Fruit fly (Drosophila melanogaster) whole organism, embryonic: Measurements from ENCODE around the gene Bap111.
A peak's percentile ranks its signal among the peaks of the same experiment; 100 is the strongest.

Experiments
- Atf6 ChIP-seq: fragments of 200-800 bp; sonication (Bioruptor generic); IDR thresholded peaks from 2 replicates; pipeline ENCODE4 v1.3.6; 2022; ENCODE audit warnings: missing biosample characterization, missing genetic modification characterization
- BEAF-32 ChIP-seq: fragments of 200-800 bp; sonication (Bioruptor generic); optimal IDR thresholded peaks from 3 replicates; lab custom pipeline; 2017; ENCODE audit warnings: missing biosample characterization, missing genetic modification characterization, mild to moderate bottlenecking, moderate library complexity, missing genetic modification reagents
- Bteb2 ChIP-seq: fragments of 200-800 bp; sonication (Bioruptor generic); optimal IDR thresholded peaks from 2 replicates; lab custom pipeline; 2016; ENCODE audit warnings: missing biosample characterization, missing genetic modification characterization
- CG10274 ChIP-seq: fragments of 200-800 bp; sonication (Bioruptor generic); optimal IDR thresholded peaks from 3 replicates; lab custom pipeline; 2017; ENCODE audit warnings: missing biosample characterization, mild to moderate bottlenecking, missing genetic modification characterization
- CG13287 ChIP-seq: fragments of 200-800 bp; sonication (Bioruptor generic); IDR thresholded peaks from 2 replicates; pipeline ENCODE4 v1.3.6; 2022; ENCODE audit warnings: missing biosample characterization, missing genetic modification characterization; ENCODE audit not compliant: partially characterized antibody
- CG14965 ChIP-seq: fragments of 200-800 bp; sonication (Bioruptor generic); optimal IDR thresholded peaks from 2 replicates; lab custom pipeline; 2016; ENCODE audit warnings: missing biosample characterization, missing genetic modification characterization, borderline replicate concordance
- CG16779 ChIP-seq: fragments of 200-800 bp; sonication (Bioruptor generic); IDR thresholded peaks from 2 replicates; pipeline ENCODE4 v1.3.6; 2022; ENCODE audit warnings: missing biosample characterization, missing genetic modification characterization
- CG17829 ChIP-seq: fragments of 200-800 bp; optimal IDR thresholded peaks from 2 replicates; lab custom pipeline; 2019; ENCODE audit warnings: missing biosample characterization, mild to moderate bottlenecking, missing genetic modification characterization, moderate library complexity
- CG18619 ChIP-seq: fragments of 200-800 bp; sonication (Bioruptor generic); optimal IDR thresholded peaks from 3 replicates; lab custom pipeline; 2017; ENCODE audit warnings: missing biosample characterization, mild to moderate bottlenecking, missing genetic modification characterization
- CG2120 ChIP-seq: fragments of 200-800 bp; sonication (Bioruptor generic); optimal IDR thresholded peaks from 3 replicates; lab custom pipeline; 2016; ENCODE audit warnings: missing biosample characterization, missing genetic modification characterization
- CG2712 ChIP-seq: fragments of 200-800 bp; optimal IDR thresholded peaks from 3 replicates; lab custom pipeline; 2019; ENCODE audit warnings: missing biosample characterization, mild to moderate bottlenecking, missing genetic modification characterization, moderate library complexity
- CG30403 ChIP-seq: fragments of 200-800 bp; sonication (Bioruptor generic); optimal IDR thresholded peaks from 3 replicates; lab custom pipeline; 2016; ENCODE audit warnings: missing biosample characterization, missing genetic modification characterization
- CG30431 ChIP-seq: fragments of 200-800 bp; sonication (Bioruptor generic); optimal IDR thresholded peaks from 2 replicates; lab custom pipeline; 2017; ENCODE audit warnings: missing biosample characterization, missing genetic modification characterization
- CG3281 ChIP-seq: fragments of 200-800 bp; sonication (Bioruptor generic); optimal IDR thresholded peaks from 3 replicates; lab custom pipeline; 2017; ENCODE audit warnings: missing biosample characterization, mild to moderate bottlenecking, missing genetic modification characterization
- CG33213 ChIP-seq: fragments of 200-800 bp; sonication (Bioruptor generic); optimal IDR thresholded peaks from 3 replicates; lab custom pipeline; 2016; ENCODE audit warnings: missing biosample characterization, missing genetic modification characterization
- CG34376 ChIP-seq: fragments of 200-800 bp; sonication (Bioruptor generic); optimal IDR thresholded peaks from 2 replicates; lab custom pipeline; 2018; ENCODE audit warnings: missing biosample characterization, mild to moderate bottlenecking, missing genetic modification characterization
- CG43689 ChIP-seq: fragments of 200-800 bp; sonication (Bioruptor generic); IDR thresholded peaks from 2 replicates; pipeline ENCODE4 v1.3.6; 2022; ENCODE audit warnings: missing biosample characterization, missing genetic modification characterization
- CG5180 ChIP-seq: fragments of 200-800 bp; sonication (Bioruptor generic); optimal IDR thresholded peaks from 3 replicates; lab custom pipeline; 2017; ENCODE audit warnings: missing biosample characterization, missing genetic modification characterization, mild to moderate bottlenecking, moderate library complexity, missing genetic modification reagents
- CG6175 ChIP-seq: fragments of 200-800 bp; sonication (Bioruptor generic); IDR thresholded peaks from 3 replicates; pipeline ENCODE4 v1.3.6; 2022; ENCODE audit warnings: missing biosample characterization, missing genetic modification characterization
- CG6765 ChIP-seq: fragments of 200-800 bp; sonication (Bioruptor generic); optimal IDR thresholded peaks from 3 replicates; lab custom pipeline; 2017; ENCODE audit warnings: missing biosample characterization, mild to moderate bottlenecking, missing genetic modification characterization
- CG6791 ChIP-seq: fragments of 200-800 bp; sonication (Bioruptor generic); IDR thresholded peaks from 3 replicates; pipeline ENCODE4 v1.3.6; 2022; ENCODE audit warnings: missing biosample characterization, missing genetic modification characterization; ENCODE audit not compliant: partially characterized antibody
- CG8478 ChIP-seq: fragments of >200 bp; optimal IDR thresholded peaks from 2 replicates; lab custom pipeline; 2018
- CG8924 ChIP-seq: fragments of 200-800 bp; optimal IDR thresholded peaks from 3 replicates; lab custom pipeline; 2019; ENCODE audit warnings: missing biosample characterization, mild to moderate bottlenecking, missing genetic modification characterization, moderate library complexity
- D19A ChIP-seq: fragments of 200-800 bp; optimal IDR thresholded peaks from 3 replicates; lab custom pipeline; 2019; ENCODE audit warnings: missing biosample characterization, mild to moderate bottlenecking, missing genetic modification characterization, moderate library complexity
- Drgx ChIP-seq: fragments of 200-800 bp; sonication (Bioruptor generic); IDR thresholded peaks from 2 replicates; pipeline ENCODE4 v1.3.6; 2022; ENCODE audit warnings: missing biosample characterization, missing genetic modification characterization
- Elba2 ChIP-seq: fragments of 200-800 bp; sonication (Bioruptor generic); optimal IDR thresholded peaks from 3 replicates; lab custom pipeline; 2016; ENCODE audit warnings: missing biosample characterization, missing genetic modification characterization
- Fer3 ChIP-seq: fragments of 200-800 bp; sonication (Bioruptor generic); optimal IDR thresholded peaks from 2 replicates; lab custom pipeline; 2018; ENCODE audit warnings: missing biosample characterization, mild to moderate bottlenecking, missing genetic modification characterization, moderate library complexity
- H15 ChIP-seq: fragments of 200-800 bp; sonication (Bioruptor generic); IDR thresholded peaks from 3 replicates; pipeline ENCODE4 v1.3.6; 2022; ENCODE audit warnings: missing biosample characterization, missing genetic modification characterization
- Hey ChIP-seq: fragments of 200-800 bp; sonication (Bioruptor generic); optimal IDR thresholded peaks from 3 replicates; lab custom pipeline; 2018; ENCODE audit warnings: missing biosample characterization, mild to moderate bottlenecking, missing genetic modification characterization
- Hmr ChIP-seq: fragments of 200-800 bp; sonication (Bioruptor generic); optimal IDR thresholded peaks from 3 replicates; lab custom pipeline; 2017; ENCODE audit warnings: mild to moderate bottlenecking, missing biosample characterization, missing genetic modification reagents, missing genetic modification characterization
- ase ChIP-seq: fragments of 200-800 bp; sonication (Bioruptor generic); IDR thresholded peaks from 3 replicates; pipeline ENCODE4 v1.3.6; 2022; ENCODE audit warnings: missing biosample characterization, missing genetic modification characterization
- chinmo ChIP-seq: fragments of 200-800 bp; sonication (Bioruptor generic); IDR thresholded peaks from 4 replicates; pipeline ENCODE4 v1.3.6; 2022; ENCODE audit warnings: missing biosample characterization, missing genetic modification characterization; ENCODE audit not compliant: partially characterized antibody
- crc ChIP-seq: fragments of 200-800 bp; sonication (Bioruptor generic); optimal IDR thresholded peaks from 2 replicates; lab custom pipeline; 2016; ENCODE audit warnings: missing biosample characterization, missing genetic modification characterization
- croc ChIP-seq: fragments of 200-800 bp; sonication (Bioruptor generic); conservative IDR thresholded peaks from 3 replicates; pipeline ENCODE4 v1.3.6; 2022; ENCODE audit warnings: missing biosample characterization, missing genetic modification characterization
- crol ChIP-seq: fragments of 200-800 bp; sonication (Bioruptor generic); IDR thresholded peaks from 2 replicates; pipeline ENCODE4 v1.3.6; 2022; ENCODE audit warnings: missing biosample characterization, missing genetic modification characterization
- cwo ChIP-seq: fragments of 200-800 bp; sonication (Bioruptor generic); optimal IDR thresholded peaks from 3 replicates; lab custom pipeline; 2017; ENCODE audit warnings: missing biosample characterization, missing genetic modification characterization, mild to moderate bottlenecking, moderate library complexity, missing genetic modification reagents
- fd64A ChIP-seq: fragments of 200-800 bp; sonication (Bioruptor generic); optimal IDR thresholded peaks from 3 replicates; lab custom pipeline; 2018; ENCODE audit warnings: missing biosample characterization, mild to moderate bottlenecking, missing genetic modification characterization
- h ChIP-seq: fragments of >200 bp; optimal IDR thresholded peaks from 2 replicates; lab custom pipeline; 2017
- ind ChIP-seq: fragments of 200-800 bp; sonication (Bioruptor generic); optimal IDR thresholded peaks from 3 replicates; lab custom pipeline; 2016; ENCODE audit warnings: missing biosample characterization, missing genetic modification characterization
- knrl ChIP-seq: fragments of 200-800 bp; sonication (Bioruptor generic); IDR thresholded peaks from 3 replicates; pipeline ENCODE4 v1.3.6; 2022; ENCODE audit warnings: missing biosample characterization, missing genetic modification characterization; ENCODE audit not compliant: partially characterized antibody
- lab ChIP-seq: fragments of 200-800 bp; sonication (Bioruptor generic); optimal IDR thresholded peaks from 3 replicates; lab custom pipeline; 2017; ENCODE audit warnings: missing biosample characterization, missing genetic modification characterization, mild to moderate bottlenecking, moderate library complexity, missing genetic modification reagents
- lbe ChIP-seq: fragments of 200-800 bp; sonication (Bioruptor generic); optimal IDR thresholded peaks from 2 replicates; lab custom pipeline; 2016; ENCODE audit warnings: missing biosample characterization, mild to moderate bottlenecking, missing genetic modification characterization
- nerfin-2 ChIP-seq: fragments of 200-800 bp; sonication (Bioruptor generic); IDR thresholded peaks from 2 replicates; pipeline ENCODE4 v1.3.6; 2022; ENCODE audit warnings: missing biosample characterization, missing genetic modification characterization; ENCODE audit not compliant: partially characterized antibody
- nom ChIP-seq: fragments of 200-800 bp; sonication (Bioruptor generic); optimal IDR thresholded peaks from 2 replicates; lab custom pipeline; 2017; ENCODE audit warnings: missing biosample characterization, missing genetic modification characterization, mild to moderate bottlenecking, moderate library complexity, missing genetic modification reagents
- oc ChIP-seq: fragments of 200-800 bp; sonication (Bioruptor generic); optimal IDR thresholded peaks from 2 replicates; lab custom pipeline; 2018; ENCODE audit warnings: missing biosample characterization, mild to moderate bottlenecking, missing genetic modification characterization, moderate library complexity
- rib ChIP-seq: fragments of 200-800 bp; sonication (Bioruptor generic); IDR thresholded peaks from 2 replicates; pipeline ENCODE4 v1.3.6; 2022; ENCODE audit warnings: missing biosample characterization, missing genetic modification characterization
- so ChIP-seq: fragments of 200-800 bp; sonication (Bioruptor generic); IDR thresholded peaks from 3 replicates; pipeline ENCODE4 v1.3.6; 2022; ENCODE audit warnings: missing biosample characterization, missing genetic modification characterization
- sug ChIP-seq: fragments of 200-800 bp; optimal IDR thresholded peaks from 2 replicates; lab custom pipeline; 2019; ENCODE audit warnings: missing biosample characterization, mild to moderate bottlenecking, missing genetic modification characterization, moderate library complexity
- zfh2 ChIP-seq: fragments of 200-800 bp; sonication (Bioruptor generic); optimal IDR thresholded peaks from 2 replicates; lab custom pipeline; 2016; ENCODE audit warnings: missing biosample characterization, missing genetic modification characterization

The Bap111 gene

DNA sequence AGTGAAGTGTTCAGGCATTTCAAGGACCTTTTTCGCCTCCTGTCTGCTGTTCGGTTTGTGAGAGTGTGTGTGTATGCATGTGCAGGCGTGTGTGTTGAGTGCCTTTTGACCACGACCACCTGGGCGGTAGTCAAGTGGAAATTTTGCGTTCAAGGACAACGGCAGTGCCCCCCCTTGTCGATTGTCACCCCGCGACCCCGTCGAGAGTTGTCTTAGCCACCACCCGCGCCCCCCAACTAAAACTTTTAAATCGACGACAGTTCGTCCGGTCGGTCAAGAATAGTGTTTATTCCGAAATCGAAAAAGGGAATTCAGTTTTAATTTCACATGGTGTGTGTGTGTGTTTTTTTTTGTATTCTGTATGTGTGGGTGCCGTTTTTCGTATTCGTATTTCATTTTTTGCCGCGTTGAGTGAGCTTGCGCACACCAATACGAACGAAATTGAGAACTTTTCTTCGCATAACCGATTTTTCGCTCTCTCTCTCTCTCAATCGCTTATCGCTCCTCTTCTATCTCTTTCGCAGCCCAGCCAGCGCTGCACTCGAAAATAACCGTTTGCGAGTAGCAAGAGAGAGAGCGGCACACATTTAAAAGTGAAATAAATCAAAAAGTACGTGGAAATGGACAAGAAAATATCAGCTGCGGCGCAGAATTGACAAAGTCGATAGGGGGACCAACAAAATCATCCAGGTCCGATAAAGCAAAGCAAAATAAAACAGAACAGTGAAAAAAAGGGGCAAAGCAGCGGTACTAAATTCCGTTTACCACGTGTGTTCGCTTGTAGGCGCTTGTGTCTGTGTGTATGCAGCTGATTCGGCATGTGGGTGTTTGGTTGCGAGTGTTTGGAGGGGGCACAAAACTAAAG lies 14.8 kb downstream of the Bap111 start (continued):
- TF ChIP-seq CG5180 (GFP tag; lab: Kevin White, UChicago) (peak; percentile 49), nom (GFP tag; lab: Kevin White, UChicago) (peak; percentile 48), CG33213 (no peak), CG34376 (GFP tag; lab: Kevin White, UChicago) (peak; percentile 48), sug (tag; lab: Kevin White, UChicago) (peak; percentile 71), oc (no peak), cwo (GFP tag; lab: Kevin White, UChicago) (peak; percentile 18), nerfin-2 (GFP tag; lab: Robert Waterston, UW) (no peak), fd64A (GFP tag; lab: Kevin White, UChicago) (no peak), CG3281 (GFP tag; lab: Kevin White, UChicago) (no peak), croc (GFP tag; lab: Robert Waterston, UW) (no peak), crol (GFP tag; lab: Robert Waterston, UW) (peak; percentile 80), ind (GFP tag; lab: Kevin White, UChicago) (no peak), CG2120 (GFP tag; lab: Kevin White, UChicago) (no peak), CG14965 (GFP tag; lab: Kevin White, UChicago) (no peak), ase (GFP tag; lab: Robert Waterston, UW) (no peak), CG30403 (GFP tag; lab: Kevin White, UChicago) (no peak), CG8478 (lab: Kevin White, UChicago) (no peak), Hmr (GFP tag; lab: Kevin White, UChicago) (no peak), CG6175 (no peak), Drgx (0 out of 2 replicates have a peak, but pooled peaks have one; percentile 46), CG17829 (tag; lab: Kevin White, UChicago) (no peak), CG10274 (GFP tag; lab: Kevin White, UChicago) (no peak), zfh2 (GFP tag; lab: Kevin White, UChicago) (no peak), Hey (tag; lab: Kevin White, UChicago) (no peak), CG16779 (no peak), CG8924 (tag; lab: Kevin White, UChicago) (peak; percentile 2), CG6791 (GFP tag; lab: Robert Waterston, UW) (no peak), knrl (GFP tag; lab: Robert Waterston, UW) (0 out of 3 replicates have a peak, but pooled peaks have one; percentile 27), Atf6 (GFP tag; lab: Robert Waterston, UW) (no peak), CG43689 (GFP tag; lab: Robert Waterston, UW) (no peak), so (GFP tag; lab: Robert Waterston, UW) (no peak), CG30431 (GFP tag; lab: Kevin White, UChicago) (no peak), CG18619 (GFP tag; lab: Kevin White, UChicago) (no peak), chinmo (GFP tag; lab: Robert Waterston, UW) (peak; percentile 84; the same call in 3 of the 4 replicates), rib (GFP tag; lab: Robert Waterston, UW) (no peak), crc (no peak), Elba2 (no peak), BEAF-32 (GFP tag; lab: Kevin White, UChicago) (no peak), lbe (GFP tag; lab: Kevin White, UChicago) (peak; percentile 52), H15 (no peak), Fer3 (tag; lab: Kevin White, UChicago) (no peak), CG6765 (no peak), CG13287 (GFP tag; lab: Robert Waterston, UW) (peak; percentile 25; the same call in 1 of the 2 replicates), CG2712 (tag; lab: Kevin White, UChicago) (peak; percentile 7), Bteb2 (GFP tag; lab: Kevin White, UChicago) (no peak), D19A (tag; lab: Kevin White, UChicago) (no peak), h (lab: Kevin White, UChicago) (no peak), lab (GFP tag; lab: Kevin White, UChicago) (no peak)
